Worm (Caenorhabditis elegans) whole organism, young adult: ENCODE results near the gene ect-2.

ENCODE experiments used
- B0019.2 ChIP-seq: fragments of 200-800 bp; sonication (Bioruptor generic); conservative IDR thresholded peaks from 2 replicates; pipeline ENCODE4 v1.3.6; 2022; ENCODE audit warnings: missing genetic modification reagents, missing genetic modification characterization, missing compliant biosample characterization
- F57A8.1 ChIP-seq: fragments of 200-800 bp; sonication (Bioruptor generic); optimal IDR thresholded peaks from 2 replicates; lab custom pipeline; 2018; ENCODE audit warnings: mild to moderate bottlenecking, missing genetic modification characterization, moderate library complexity, missing compliant biosample characterization
- aptf-3 ChIP-seq: fragments of 200-800 bp; sonication (Bioruptor generic); IDR thresholded peaks from 2 replicates; pipeline ENCODE4 v1.3.6; 2022; ENCODE audit warnings: missing genetic modification characterization, missing compliant biosample characterization
- hmg-20 ChIP-seq: fragments of 200-800 bp; sonication (Bioruptor generic); IDR thresholded peaks from 2 replicates; pipeline ENCODE4 v1.3.6; 2022; ENCODE audit warnings: missing genetic modification reagents, missing genetic modification characterization, missing compliant biosample characterization
- madf-6 ChIP-seq: fragments of 200-800 bp; sonication (Bioruptor generic); IDR thresholded peaks from 2 replicates; pipeline ENCODE4 v1.3.6; 2022; ENCODE audit warnings: missing genetic modification reagents, missing genetic modification characterization, missing compliant biosample characterization
- nfya-1 ChIP-seq: sonication (generic microtip); optimal IDR thresholded peaks from 2 replicates; lab custom pipeline; 2017; ENCODE audit warnings: antibody characterized with exemption, missing compliant biosample characterization, missing genetic modification characterization, borderline replicate concordance; ENCODE audit not compliant: insufficient read depth
- nhr-27 ChIP-seq: fragments of 200-800 bp; sonication (Bioruptor generic); optimal IDR thresholded peaks from 2 replicates; lab custom pipeline; 2018; ENCODE audit warnings: mild to moderate bottlenecking, missing genetic modification characterization, moderate library complexity, missing compliant biosample characterization
- pha-4 ChIP-seq: fragments of 150-350 bp; sonication (generic microtip); optimal IDR thresholded peaks from 2 replicates; lab custom pipeline; 2014; ENCODE audit warnings: missing biosample characterization, missing genetic modification reagents, missing genetic modification characterization
- rcor-1 ChIP-seq: fragments of 200-800 bp; sonication (Bioruptor generic); IDR thresholded peaks from 2 replicates; pipeline ENCODE4 v1.3.6; 2022; ENCODE audit warnings: missing genetic modification reagents, missing genetic modification characterization, missing compliant biosample characterization
- rec-8 ChIP-seq, 2 experiments: sonication (generic microtip); optimal IDR thresholded peaks; 2 replicates each; lab custom pipeline; 2016; ENCODE audit warnings: mild to moderate bottlenecking in 2 of 2, missing genetic modification characterization in 2 of 2, missing genetic modification reagents in 2 of 2, missing genotype in 2 of 2, missing biosample characterization in 1 of 2, missing compliant biosample characterization in 1 of 2, moderate library complexity in 1 of 2
- repo-1 ChIP-seq: sonication (generic microtip); optimal IDR thresholded peaks from 2 replicates; lab custom pipeline; 2017; ENCODE audit warnings: mild to moderate bottlenecking, missing genetic modification characterization, missing compliant biosample characterization
- sdz-38 ChIP-seq: sonication (generic microtip); optimal IDR thresholded peaks from 2 replicates; lab custom pipeline; 2016; ENCODE audit warnings: missing genotype, missing genetic modification characterization, missing compliant biosample characterization

DNA sequence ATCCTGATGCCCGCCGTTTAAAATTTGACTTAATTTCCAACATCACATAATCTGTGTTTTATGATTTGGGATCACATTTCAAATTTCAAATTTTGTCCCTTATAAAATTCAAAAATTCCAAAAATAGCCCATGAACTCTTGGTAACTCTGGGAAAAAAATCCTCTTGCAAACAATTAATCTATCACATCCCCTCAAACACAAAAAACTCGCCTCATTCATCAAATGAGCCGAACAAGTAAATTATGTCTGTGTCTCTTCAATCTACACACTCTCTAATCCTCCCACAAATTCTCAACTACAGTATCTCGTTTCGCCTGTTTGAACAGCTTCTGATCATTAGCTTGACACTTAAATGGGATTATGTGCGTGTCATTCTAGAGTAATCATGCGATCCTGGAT is 26.9 kb upstream of the ect-2 start, which contains the start of gene msrp-7:
- TF ChIP-seq F57A8.1 (GFP tag; lab: Kevin White, UChicago): no peak
- TF ChIP-seq rcor-1: no peak
- no peak for TF ChIP-seq repo-1 (tag; lab: Kevin White, UChicago)
- no peak for TF ChIP-seq hmg-20 (GFP tag; lab: Robert Waterston, UW)
- no peak for TF ChIP-seq nfya-1
- TF ChIP-seq aptf-3 (GFP tag; lab: Robert Waterston, UW): no peak
- TF ChIP-seq pha-4 (tag; lab: Kevin White, UChicago): no peak
- no peak for TF ChIP-seq sdz-38
- TF ChIP-seq madf-6 (GFP tag; lab: Robert Waterston, UW): no peak
- no peak for TF ChIP-seq nhr-27 (tag; lab: Kevin White, UChicago)
- no peak for TF ChIP-seq rec-8 (tag; optimal IDR thresholded peaks at IDR 0.05; lab: Kevin White, UChicago)
- TF ChIP-seq B0019.2 (GFP tag; lab: Robert Waterston, UW): no peak
